Fruit fly (Drosophila melanogaster): ENCODE results near the gene Doc3.

Doc3 gene

dm6 chr3L:9045318-9045717 lies 40.3 kb downstream of the Doc3 start (continued):
- TF ChIP-seq CG8944 (GFP tag; optimal IDR thresholded peaks at IDR 0.05) (peak; percentile 0), CG12219 (GFP tag; optimal IDR thresholded peaks at IDR 0.05) (peak; percentile 22), sna (GFP tag; IDR thresholded peaks at IDR 0.05; ENCODE audit: partially characterized antibody) (no peak), oc (tag; optimal IDR thresholded peaks at IDR 0.05) (no peak), sc (optimal IDR thresholded peaks at IDR 0.05) (no peak), sc (GFP tag; optimal IDR thresholded peaks at IDR 0.05) (peak; percentile 8), grn (GFP tag; optimal IDR thresholded peaks at IDR 0.05) (peak; percentile 7), CG1792 (GFP tag; optimal IDR thresholded peaks at IDR 0.05) (peak; percentile 62), CG10979 (tag; optimal IDR thresholded peaks at IDR 0.05) (peak; percentile 80), CG3995 (GFP tag; optimal IDR thresholded peaks at IDR 0.05) (no peak), Dfd (GFP tag; optimal IDR thresholded peaks at IDR 0.05) (no peak), CG34224 (GFP tag; IDR thresholded peaks at IDR 0.05; ENCODE audit: partially characterized antibody) (no peak), CG4617 (GFP tag; optimal IDR thresholded peaks at IDR 0.05; ENCODE audit: borderline replicate concordance) (no peak), CG14050 (GFP tag; IDR thresholded peaks at IDR 0.05) (peak; percentile 59), caup (GFP tag; optimal IDR thresholded peaks at IDR 0.05; ENCODE audit: severe bottlenecking) (peak; percentile 34), cas (GFP tag; IDR thresholded peaks at IDR 0.05) (no peak), unc-4 (GFP tag; IDR thresholded peaks at IDR 0.05; ENCODE audit: partially characterized antibody) (no peak), CG12071 (GFP tag; optimal IDR thresholded peaks at IDR 0.05) (peak; percentile 53), CG12659 (GFP tag; optimal IDR thresholded peaks at IDR 0.05) (peak; percentile 12), Nf-YB (GFP tag; optimal IDR thresholded peaks at IDR 0.05) (peak; percentile 29), CG4820 (GFP tag; optimal IDR thresholded peaks at IDR 0.05) (peak; percentile 68), mam (GFP tag; optimal IDR thresholded peaks at IDR 0.05) (peak; percentile 44), ATbp (GFP tag; optimal IDR thresholded peaks at IDR 0.05) (peak; percentile 38), kah (GFP tag; optimal IDR thresholded peaks at IDR 0.05) (no peak), luna (GFP tag; optimal IDR thresholded peaks at IDR 0.05) (no peak), Nf-YC (tag; optimal IDR thresholded peaks at IDR 0.05) (peak; percentile 33), p53 (GFP tag; optimal IDR thresholded peaks at IDR 0.05) (no peak), E2f2 (GFP tag; IDR thresholded peaks at IDR 0.05) (peak; percentile 48), gro (GFP tag; optimal IDR thresholded peaks at IDR 0.05) (no peak), chif (GFP tag; optimal IDR thresholded peaks at IDR 0.05) (peak; percentile 41 to 75), Mrtf (GFP tag; IDR thresholded peaks at IDR 0.05) (peak; percentile 60; the same call in 2 of the 3 replicates), CrebB (tag; optimal IDR thresholded peaks at IDR 0.05) (no peak), tx (GFP tag; optimal IDR thresholded peaks at IDR 0.05) (no peak), CG4707 (GFP tag; optimal IDR thresholded peaks at IDR 0.05) (no peak), C15 (GFP tag; IDR thresholded peaks at IDR 0.05) (no peak), Jarid2 (GFP tag; optimal IDR thresholded peaks at IDR 0.05) (peak; percentile 19), crp (GFP tag; optimal IDR thresholded peaks at IDR 0.05) (no peak), tll (GFP tag; optimal IDR thresholded peaks at IDR 0.05) (peak in 1 of 2 experiments; percentile 33), HLH54F (GFP tag; optimal IDR thresholded peaks at IDR 0.05) (no peak), run (tag; optimal IDR thresholded peaks at IDR 0.05) (no peak), CG7745 (tag; optimal IDR thresholded peaks at IDR 0.05) (no peak), Adf1 (GFP tag; IDR thresholded peaks at IDR 0.05) (no peak), CG18619 (GFP tag; optimal IDR thresholded peaks at IDR 0.05) (no peak), CG7271 (tag; optimal IDR thresholded peaks at IDR 0.05) (peak; percentile 68), row (GFP tag; IDR thresholded peaks at IDR 0.05) (peak; percentile 80), CG10321 (GFP tag; IDR thresholded peaks at IDR 0.05) (no peak; the same call in 1 of the 2 replicates), Usf (GFP tag; optimal IDR thresholded peaks at IDR 0.05) (no peak), ase (GFP tag; IDR thresholded peaks at IDR 0.05) (peak; percentile 72), ttk (GFP tag; IDR thresholded peaks at IDR 0.05) (peak; percentile 68), stc (GFP tag; IDR thresholded peaks at IDR 0.05) (0 out of 2 replicates have a peak, but pooled peaks have one; percentile 14), Abd-B (GFP tag; optimal IDR thresholded peaks at IDR 0.05) (peak; percentile 60)

Measured in whole organism, embryonic.